Fruit fly (Drosophila melanogaster) whole organism, embryonic: ENCODE data around the gene Cp110.
A peak's percentile ranks its signal among the peaks of the same experiment; 100 is the strongest.
"Not testable (repeated sequence)": the region's sequence is repeated elsewhere in the genome, so short reads cannot be mapped to it uniquely, and the experiment has no call there.

Experiments used
- Atf3 ChIP-seq: fragments of 200-800 bp; sonication (Bioruptor generic); optimal IDR thresholded peaks from 3 replicates; lab custom pipeline; 2016; ENCODE audit warnings: missing biosample characterization, missing genetic modification characterization
- CG10267 ChIP-seq: fragments of 200-800 bp; sonication (Bioruptor generic); optimal IDR thresholded peaks from 2 replicates; lab custom pipeline; 2018; ENCODE audit warnings: missing biosample characterization, mild to moderate bottlenecking, missing genetic modification characterization, moderate library complexity
- CG11723 ChIP-seq: fragments of 200-800 bp; sonication (Bioruptor generic); optimal IDR thresholded peaks from 2 replicates; lab custom pipeline; 2017; ENCODE audit warnings: missing biosample characterization, mild to moderate bottlenecking, missing genetic modification characterization
- CG3281 ChIP-seq: fragments of 200-800 bp; sonication (Bioruptor generic); optimal IDR thresholded peaks from 3 replicates; lab custom pipeline; 2017; ENCODE audit warnings: missing biosample characterization, mild to moderate bottlenecking, missing genetic modification characterization
- CG3838 ChIP-seq: fragments of 200-800 bp; sonication (Bioruptor generic); optimal IDR thresholded peaks from 3 replicates; lab custom pipeline; 2016; ENCODE audit warnings: missing biosample characterization, missing genetic modification characterization
- CG4282 ChIP-seq: fragments of 200-800 bp; sonication (Bioruptor generic); optimal IDR thresholded peaks from 2 replicates; lab custom pipeline; 2016; ENCODE audit warnings: missing biosample characterization, missing genetic modification characterization
- CG4730 ChIP-seq: fragments of 200-800 bp; sonication (Bioruptor generic); IDR thresholded peaks from 2 replicates; pipeline ENCODE4 v1.3.6; 2022; ENCODE audit warnings: missing biosample characterization, missing genetic modification characterization
- CG7963 ChIP-seq: fragments of 200-800 bp; sonication (Bioruptor generic); IDR thresholded peaks from 3 replicates; pipeline ENCODE4 v1.3.6; 2022; ENCODE audit warnings: missing biosample characterization, missing genetic modification characterization; ENCODE audit not compliant: partially characterized antibody
- CG8281 ChIP-seq: fragments of 200-800 bp; sonication (Bioruptor generic); optimal IDR thresholded peaks from 2 replicates; lab custom pipeline; 2018; ENCODE audit warnings: missing biosample characterization, mild to moderate bottlenecking, missing genetic modification characterization, moderate library complexity
- CG9797 ChIP-seq: fragments of 200-800 bp; sonication (Bioruptor generic); optimal IDR thresholded peaks from 3 replicates; lab custom pipeline; 2018; ENCODE audit warnings: missing biosample characterization, mild to moderate bottlenecking, missing genetic modification characterization
- CTCF ChIP-seq: fragments of 200-800 bp; sonication (Bioruptor generic); optimal IDR thresholded peaks from 2 replicates; lab custom pipeline; 2017; ENCODE audit warnings: missing biosample characterization, mild to moderate bottlenecking, missing genetic modification characterization, moderate library complexity
- D ChIP-seq, 2 experiments: fragments of 200-800 bp in 1 of 2; fragments of >200 bp in 1 of 2; sonication (Bioruptor generic) in 1 of 2; optimal IDR thresholded peaks; 2 replicates in 1 of 2; 3 replicates in 1 of 2; lab custom pipeline; 2017; ENCODE audit warnings: mild to moderate bottlenecking in 1 of 2, missing biosample characterization in 1 of 2, missing genetic modification characterization in 1 of 2, missing genetic modification reagents in 1 of 2
- Dfd ChIP-seq, 2 experiments: fragments of >200 bp; optimal IDR thresholded peaks; 2 replicates each; lab custom pipeline; 2017; ENCODE audit warnings: missing biosample characterization in 2 of 2, missing genetic modification characterization in 2 of 2
- Dref ChIP-seq: fragments of 200-800 bp; sonication (Bioruptor generic); IDR thresholded peaks from 2 replicates; pipeline ENCODE4 v1.3.6; 2022; ENCODE audit warnings: missing biosample characterization, missing genetic modification characterization
- Eip74EF ChIP-seq, 2 experiments: fragments of 200-800 bp in 1 of 2; fragments of >200 bp in 1 of 2; sonication (Bioruptor generic) in 1 of 2; optimal IDR thresholded peaks; 2 replicates each; lab custom pipeline; 2017 to 2019; ENCODE audit warnings: missing biosample characterization in 2 of 2, missing genetic modification characterization in 2 of 2, mild to moderate bottlenecking in 1 of 2, moderate library complexity in 1 of 2
- Ets97D ChIP-seq: fragments of 200-800 bp; sonication (Bioruptor generic); optimal IDR thresholded peaks from 3 replicates; lab custom pipeline; 2016; ENCODE audit warnings: missing biosample characterization, missing genetic modification characterization
- Hr39 ChIP-seq: fragments of >200 bp; optimal IDR thresholded peaks from 2 replicates; lab custom pipeline; 2017
- Hr78 ChIP-seq, 2 experiments: fragments of 200-800 bp in 1 of 2; fragments of >200 bp in 1 of 2; sonication (Bioruptor generic) in 1 of 2; optimal IDR thresholded peaks; 2 replicates each; lab custom pipeline; 2017 to 2019; ENCODE audit warnings: missing biosample characterization in 2 of 2, missing genetic modification characterization in 2 of 2, mild to moderate bottlenecking in 1 of 2, moderate library complexity in 1 of 2
- MESR4 ChIP-seq: fragments of 200-800 bp; sonication (Bioruptor generic); optimal IDR thresholded peaks from 2 replicates; lab custom pipeline; 2018; ENCODE audit warnings: missing biosample characterization, mild to moderate bottlenecking, missing genetic modification characterization, moderate library complexity
- Meics ChIP-seq: fragments of 200-800 bp; sonication (Bioruptor generic); optimal IDR thresholded peaks from 2 replicates; lab custom pipeline; 2017; ENCODE audit warnings: missing biosample characterization, mild to moderate bottlenecking, missing genetic modification characterization
- NFAT ChIP-seq: fragments of 200-800 bp; sonication (Bioruptor generic); IDR thresholded peaks from 2 replicates; pipeline ENCODE4 v1.3.6; 2022; ENCODE audit warnings: missing biosample characterization, missing genetic modification characterization
- Opbp ChIP-seq: fragments of 200-800 bp; sonication (Bioruptor generic); IDR thresholded peaks from 3 replicates; pipeline ENCODE4 v1.3.6; 2022; ENCODE audit warnings: missing biosample characterization, missing genetic modification characterization; ENCODE audit not compliant: partially characterized antibody
- Scr ChIP-seq: fragments of 200-800 bp; sonication (Bioruptor generic); IDR thresholded peaks from 2 replicates; pipeline ENCODE4 v1.3.6; 2022; ENCODE audit warnings: missing biosample characterization, missing genetic modification characterization; ENCODE audit not compliant: partially characterized antibody
- Trl ChIP-seq, 3 experiments: fragments of >200 bp in 2 of 3; fragments of 200-800 bp in 1 of 3; sonication (Bioruptor generic) in 1 of 3; optimal IDR thresholded peaks; 2 replicates in 1 of 3; 3 replicates in 2 of 3; lab custom pipeline; 2016 to 2017; ENCODE audit warnings: missing biosample characterization in 1 of 3, missing genetic modification characterization in 1 of 3
- amos ChIP-seq: fragments of 200-800 bp; sonication (Bioruptor generic); IDR thresholded peaks from 2 replicates; pipeline ENCODE4 v1.3.6; 2022; ENCODE audit warnings: missing biosample characterization, missing genetic modification characterization; ENCODE audit not compliant: partially characterized antibody
- ap ChIP-seq: fragments of 200-800 bp; sonication (Bioruptor generic); IDR thresholded peaks from 2 replicates; pipeline ENCODE4 v1.3.6; 2022; ENCODE audit warnings: missing biosample characterization, missing genetic modification characterization
- cato ChIP-seq: fragments of 200-800 bp; sonication (Bioruptor generic); optimal IDR thresholded peaks from 2 replicates; lab custom pipeline; 2016; ENCODE audit warnings: missing biosample characterization, missing genetic modification characterization, borderline replicate concordance
- dati ChIP-seq: fragments of 200-800 bp; sonication (Bioruptor generic); IDR thresholded peaks from 2 replicates; pipeline ENCODE4 v1.3.6; 2022; ENCODE audit warnings: missing biosample characterization, missing genetic modification characterization
- en ChIP-seq: fragments of 200-800 bp; sonication (Bioruptor generic); optimal IDR thresholded peaks from 2 replicates; lab custom pipeline; 2016; ENCODE audit warnings: missing biosample characterization, missing genetic modification characterization
- ftz-f1 ChIP-seq: fragments of 200-800 bp; sonication (Bioruptor generic); optimal IDR thresholded peaks from 2 replicates; lab custom pipeline; 2016; ENCODE audit warnings: missing biosample characterization, missing genetic modification characterization
- gcm2 ChIP-seq: fragments of 200-800 bp; sonication (Bioruptor generic); optimal IDR thresholded peaks from 2 replicates; lab custom pipeline; 2016; ENCODE audit warnings: missing biosample characterization, missing genetic modification characterization
- gfzf ChIP-seq: fragments of 200-800 bp; sonication (Bioruptor generic); optimal IDR thresholded peaks from 2 replicates; lab custom pipeline; 2016; ENCODE audit warnings: missing biosample characterization, mild to moderate bottlenecking, missing genetic modification characterization, moderate library complexity
- ham ChIP-seq: fragments of 200-800 bp; sonication (Bioruptor generic); IDR thresholded peaks from 2 replicates; pipeline ENCODE4 v1.3.6; 2022; ENCODE audit warnings: missing biosample characterization, missing genetic modification characterization
- kah ChIP-seq: fragments of 200-800 bp; sonication (Bioruptor generic); optimal IDR thresholded peaks from 2 replicates; lab custom pipeline; 2018; ENCODE audit warnings: missing biosample characterization, mild to moderate bottlenecking, missing genetic modification characterization
- kni ChIP-seq: fragments of 200-800 bp; sonication (Bioruptor generic); optimal IDR thresholded peaks from 3 replicates; lab custom pipeline; 2017; ENCODE audit warnings: mild to moderate bottlenecking, missing biosample characterization, missing genetic modification reagents, missing genetic modification characterization
- lola ChIP-seq, 3 experiments: fragments of >200 bp in 2 of 3; fragments of 200-800 bp in 1 of 3; sonication (Bioruptor generic) in 1 of 3; optimal IDR thresholded peaks; 2 replicates each; lab custom pipeline; 2017 to 2019; ENCODE audit warnings: missing biosample characterization in 3 of 3, missing genetic modification characterization in 3 of 3, mild to moderate bottlenecking in 1 of 3, moderate library complexity in 1 of 3
- pan ChIP-seq, 4 experiments: fragments of >200 bp in 3 of 4; fragments of 200-800 bp in 1 of 4; sonication (Bioruptor generic) in 1 of 4; optimal IDR thresholded peaks in 3 of 4; IDR thresholded peaks in 1 of 4; 2 replicates each; pipeline versions ENCODE4 v1.3.6 to Lab custom; 2017 to 2022; ENCODE audit warnings: missing biosample characterization in 2 of 4, missing genetic modification characterization in 2 of 4, mixed read lengths in 1 of 4
- phol ChIP-seq: fragments of 200-800 bp; sonication (Bioruptor generic); optimal IDR thresholded peaks from 3 replicates; lab custom pipeline; 2018; ENCODE audit warnings: missing biosample characterization, mild to moderate bottlenecking, missing genetic modification characterization, moderate library complexity
- prd ChIP-seq, 3 experiments: fragments of >200 bp in 2 of 3; fragments of 200-800 bp in 1 of 3; sonication (Bioruptor generic) in 1 of 3; optimal IDR thresholded peaks in 2 of 3; IDR thresholded peaks in 1 of 3; 2 replicates in 2 of 3; 3 replicates in 1 of 3; pipeline versions ENCODE4 v1.3.6 to Lab custom; 2017 to 2022; ENCODE audit warnings: missing biosample characterization in 1 of 3, missing genetic modification characterization in 1 of 3
- scrt ChIP-seq: fragments of 200-800 bp; sonication (Bioruptor generic); optimal IDR thresholded peaks from 2 replicates; lab custom pipeline; 2018; ENCODE audit warnings: missing biosample characterization, mild to moderate bottlenecking, missing genetic modification characterization, moderate library complexity
- sd ChIP-seq: fragments of 200-800 bp; sonication (Bioruptor generic); optimal IDR thresholded peaks from 3 replicates; lab custom pipeline; 2018; ENCODE audit warnings: missing biosample characterization, mild to moderate bottlenecking, missing genetic modification characterization, moderate library complexity
- sna ChIP-seq: fragments of 200-800 bp; sonication (Bioruptor generic); IDR thresholded peaks from 2 replicates; pipeline ENCODE4 v1.3.6; 2022; ENCODE audit warnings: missing biosample characterization, missing genetic modification characterization; ENCODE audit not compliant: partially characterized antibody
- tgo ChIP-seq: fragments of 200-800 bp; sonication (Bioruptor generic); IDR thresholded peaks from 3 replicates; pipeline ENCODE4 v1.3.6; 2022; ENCODE audit warnings: missing biosample characterization, missing genetic modification characterization
- tup ChIP-seq: fragments of 200-800 bp; sonication (Bioruptor generic); optimal IDR thresholded peaks from 2 replicates; lab custom pipeline; 2016; ENCODE audit warnings: missing biosample characterization, mild to moderate bottlenecking, missing genetic modification characterization, moderate library complexity
- vfl ChIP-seq: fragments of 200-800 bp; sonication (Bioruptor generic); optimal IDR thresholded peaks from 2 replicates; lab custom pipeline; 2016; ENCODE audit warnings: missing biosample characterization, missing genetic modification characterization
- wdn ChIP-seq: fragments of 200-800 bp; sonication (Bioruptor generic); IDR thresholded peaks from 2 replicates; pipeline ENCODE4 v1.3.6; 2022; ENCODE audit warnings: missing biosample characterization, missing genetic modification characterization
- yki ChIP-seq: fragments of >200 bp; optimal IDR thresholded peaks from 3 replicates; lab custom pipeline; 2018

The Cp110 gene

DNA sequence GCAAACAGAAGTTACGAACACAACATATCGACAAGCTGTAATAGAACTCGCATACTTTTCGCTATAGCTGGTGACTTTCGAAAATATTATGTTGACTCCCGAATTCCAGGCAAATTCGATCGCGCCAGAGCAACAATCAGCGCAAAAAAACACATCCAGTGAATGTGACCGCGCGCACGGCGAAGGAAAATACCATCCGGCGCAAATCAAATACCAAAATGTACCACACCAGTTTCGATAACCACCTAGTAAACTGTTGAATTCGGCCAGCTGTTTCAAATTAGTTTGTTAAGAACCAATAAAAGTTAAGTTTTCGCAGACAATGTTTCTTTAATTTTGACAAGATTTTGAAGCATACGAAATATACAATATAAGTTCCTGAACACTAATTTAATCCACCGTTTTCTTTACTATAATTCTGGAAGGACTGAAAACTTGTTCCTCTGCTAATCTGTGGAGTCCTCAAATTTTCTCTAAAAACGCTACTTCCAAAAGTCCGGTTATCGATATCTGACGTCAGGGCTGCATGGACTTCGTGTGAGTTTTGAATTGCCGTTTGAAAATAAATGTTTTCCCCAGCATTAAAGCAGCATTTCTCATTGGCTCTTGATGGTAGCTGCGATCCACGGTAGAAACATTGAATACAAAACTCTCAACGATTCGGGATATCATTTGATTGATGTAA lies at the start of gene Cp110, which contains the start of gene CG12576 (continued):
- TF ChIP-seq CG4730 (GFP tag; lab: Robert Waterston, UW): no peak
- no peak for TF ChIP-seq sna (GFP tag; lab: Robert Waterston, UW)
- no peak for TF ChIP-seq kah (GFP tag; lab: Kevin White, UChicago)
- no peak for TF ChIP-seq CG4282 (GFP tag; lab: Kevin White, UChicago)
- TF ChIP-seq CG3281 (GFP tag; lab: Kevin White, UChicago): no peak
- peak; percentile 33 for TF ChIP-seq MESR4
- TF ChIP-seq CG3838 (GFP tag; lab: Kevin White, UChicago): no peak
- peak; percentile 60 for TF ChIP-seq scrt (GFP tag; lab: Kevin White, UChicago)
- no peak for TF ChIP-seq ap (GFP tag; lab: Robert Waterston, UW)
- no peak for TF ChIP-seq kni (GFP tag; lab: Kevin White, UChicago)
- peak; percentile 33; the same call in 1 of the 2 replicates for TF ChIP-seq amos (GFP tag; lab: Robert Waterston, UW)
- peak; percentile 3 for TF ChIP-seq CG10267
- no peak for TF ChIP-seq cato
- TF ChIP-seq phol: peak; percentile 6
- no peak for TF ChIP-seq wdn (GFP tag; lab: Robert Waterston, UW)
- TF ChIP-seq Dref (GFP tag; lab: Robert Waterston, UW): peak; percentile 56
- TF ChIP-seq CG11723 (GFP tag; lab: Kevin White, UChicago): no peak
- TF ChIP-seq Scr (GFP tag; lab: Robert Waterston, UW): peak; percentile 37; the same call in 1 of the 2 replicates
- TF ChIP-seq CTCF (GFP tag; lab: Kevin White, UChicago): no peak
- TF ChIP-seq CG7963 (GFP tag; lab: Robert Waterston, UW): no peak
- TF ChIP-seq sd (tag; lab: Kevin White, UChicago): peak; percentile 45
- peak; percentile 8 for TF ChIP-seq Ets97D (GFP tag; lab: Kevin White, UChicago)
- TF ChIP-seq NFAT (GFP tag; lab: Robert Waterston, UW): no peak
- no peak for TF ChIP-seq gcm2 (GFP tag; lab: Kevin White, UChicago)
- TF ChIP-seq dati: no peak
- TF ChIP-seq Meics: no peak
- no peak for TF ChIP-seq tgo (GFP tag; lab: Robert Waterston, UW)
- TF ChIP-seq en (GFP tag; lab: Kevin White, UChicago): no peak
- no peak for TF ChIP-seq ham (GFP tag; lab: Robert Waterston, UW)
- peak; percentile 65 for TF ChIP-seq CG9797 (GFP tag; lab: Kevin White, UChicago)
- TF ChIP-seq Atf3: no peak
- 0 out of 3 replicates have a peak, but pooled peaks have one; percentile 45 for TF ChIP-seq Opbp (GFP tag; lab: Robert Waterston, UW)
- TF ChIP-seq gfzf: peak; percentile 73
- no peak for TF ChIP-seq CG8281 (tag; lab: Kevin White, UChicago)
- TF ChIP-seq D (optimal IDR thresholded peaks at IDR 0.05; lab: Kevin White, UChicago): no peak
- no peak for TF ChIP-seq D (GFP tag; optimal IDR thresholded peaks at IDR 0.05; lab: Kevin White, UChicago)

DNA sequence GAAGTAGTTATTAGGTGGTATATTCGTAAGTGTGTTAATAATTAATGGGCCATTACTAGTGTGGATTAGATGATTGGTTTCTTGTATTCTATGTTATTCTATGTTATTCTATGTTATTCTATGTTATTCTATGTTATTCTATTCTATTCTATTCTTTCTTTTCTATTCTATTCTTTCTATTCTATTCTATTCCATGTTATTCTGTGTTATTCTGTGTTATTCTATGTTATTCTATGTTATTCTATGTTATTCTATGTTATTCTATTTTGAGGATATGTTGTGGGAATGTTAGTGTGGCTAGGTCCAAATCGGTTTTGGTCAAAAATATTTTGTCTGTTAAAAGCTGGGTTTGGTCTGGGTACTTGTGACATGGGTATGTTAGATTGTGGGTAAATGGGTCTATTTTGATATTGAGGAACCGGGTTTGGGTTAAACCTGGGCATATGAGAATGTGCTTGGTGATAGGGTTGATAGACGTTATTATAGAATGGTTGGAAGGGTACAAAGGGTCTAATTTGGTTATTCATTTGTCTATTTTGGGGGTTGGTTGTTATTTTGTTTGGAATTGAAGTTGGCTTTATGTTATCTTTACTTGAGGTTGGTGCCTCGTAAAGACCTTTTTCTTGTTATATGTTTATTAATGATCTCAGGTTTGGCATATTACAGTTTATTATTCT lies 48.8 kb upstream of the Cp110 start:
- TF ChIP-seq ftz-f1 (peak; percentile 54), yki (lab: Kevin White, UChicago) (peak; percentile 100), Trl (optimal IDR thresholded peaks at IDR 0.05; lab: Kevin White, UChicago) (peak; percentile 59 to 92), Hr78 (GFP tag; optimal IDR thresholded peaks at IDR 0.05; lab: Kevin White, UChicago) (peak in 1 of 2 experiments; percentile 86), Dfd (GFP tag; optimal IDR thresholded peaks at IDR 0.05; lab: Kevin White, UChicago) (peak in 1 of 2 experiments; percentile 96), Eip74EF (GFP tag; optimal IDR thresholded peaks at IDR 0.05; lab: Kevin White, UChicago) (peak in 1 of 2 experiments; percentile 78), pan (GFP tag; optimal IDR thresholded peaks at IDR 0.05 in 1 of 2, IDR thresholded peaks at IDR 0.05 in 1 of 2) (peak in 1 of 2 experiments; percentile 82), vfl (GFP tag; lab: Kevin White, UChicago) (peak; percentile 50), Hr39 (lab: Kevin White, UChicago) (peak; percentile 99), tup (GFP tag; lab: Kevin White, UChicago) (peak; percentile 45), prd (optimal IDR thresholded peaks at IDR 0.05; lab: Kevin White, UChicago) (peak in 1 of 2 experiments; percentile 55), lola (GFP tag; optimal IDR thresholded peaks at IDR 0.05; lab: Kevin White, UChicago) (peak in 2 of 3 experiments; percentile 84 to 100)
- TF ChIP-seq Trl (GFP tag; optimal IDR thresholded peaks at IDR 0.05; lab: Kevin White, UChicago); pan (optimal IDR thresholded peaks at IDR 0.05; lab: Kevin White, UChicago); prd (GFP tag; IDR thresholded peaks at IDR 0.05; lab: Robert Waterston, UW): not testable (repeated sequence)
